Worm (Caenorhabditis elegans): ENCODE data around the gene lipl-3.

ce11 chrV:479046-479445, 45.0 kb downstream of the lipl-3 start:
- TF ChIP-seq unc-39 (tag; optimal IDR thresholded peaks at IDR 0.05) (no peak), nhr-12 (tag; optimal IDR thresholded peaks at IDR 0.05) (no peak), ztf-11 (tag; optimal IDR thresholded peaks at IDR 0.05) (no peak), unc-62 (GFP tag; optimal IDR thresholded peaks at IDR 0.05) (no peak), nhr-237 (tag; optimal IDR thresholded peaks at IDR 0.05) (no peak), elt-3 (tag; optimal IDR thresholded peaks at IDR 0.05) (no peak), sptf-1 (tag; optimal IDR thresholded peaks at IDR 0.05) (no peak), mep-1 (tag; optimal IDR thresholded peaks at IDR 0.05) (no peak), snpc-4 (tag; optimal IDR thresholded peaks at IDR 0.05) (no peak), lin-13 (tag; optimal IDR thresholded peaks at IDR 0.05) (no peak), blmp-1 (tag; optimal IDR thresholded peaks at IDR 0.05) (no peak), nhr-76 (tag; optimal IDR thresholded peaks at IDR 0.05) (no peak), pha-4 (tag; optimal IDR thresholded peaks at IDR 0.05) (no peak), cnd-1 (tag; optimal IDR thresholded peaks at IDR 0.05) (no peak)

Measured in whole organism, mixed stage, embryonic.